Fruit fly (Drosophila melanogaster): Measurements from ENCODE around the gene CG5004.

The CG5004 gene

DNA sequence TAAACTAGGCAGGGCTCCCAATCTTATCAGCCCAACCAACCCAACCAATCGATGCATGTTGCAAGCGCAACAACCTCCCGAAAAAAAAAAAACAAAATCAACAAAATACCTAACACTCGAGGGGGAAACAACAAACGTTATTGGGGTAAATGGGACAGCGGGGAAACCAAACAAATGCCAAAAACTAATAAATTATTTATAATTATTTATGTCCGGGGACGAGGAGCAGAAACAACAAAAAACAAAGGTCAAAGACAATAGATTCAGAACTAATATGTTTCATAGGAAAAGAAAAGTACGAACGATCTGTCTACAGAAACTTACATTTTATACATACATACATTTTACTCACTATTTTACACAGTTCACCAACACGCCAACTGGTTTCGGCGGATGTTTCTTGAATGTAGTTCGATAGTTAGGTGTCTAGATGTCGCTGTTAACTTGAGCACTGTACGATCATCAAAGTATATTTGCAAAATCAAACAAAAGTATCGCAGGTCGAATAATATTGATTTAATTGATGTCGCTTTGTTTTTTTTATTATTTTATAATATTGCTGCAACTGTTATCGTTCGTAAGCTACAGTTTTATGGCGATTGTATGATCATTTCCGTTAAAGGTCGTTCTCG is 68.3 kb downstream of the CG5004 start (continued):
- TF ChIP-seq CG11762 (GFP tag; optimal IDR thresholded peaks at IDR 0.05; ENCODE audit: insufficient read depth), result no peak
- no peak for TF ChIP-seq Lpt (GFP tag; optimal IDR thresholded peaks at IDR 0.05)
- TF ChIP-seq CG9139 (GFP tag; optimal IDR thresholded peaks at IDR 0.05), result no peak
- no peak for TF ChIP-seq ss (GFP tag; optimal IDR thresholded peaks at IDR 0.05)
- no peak for TF ChIP-seq spab (GFP tag; optimal IDR thresholded peaks at IDR 0.05)
- peak; percentile 9 for TF ChIP-seq CG10631 (GFP tag; optimal IDR thresholded peaks at IDR 0.05)
- peak; percentile 14 for TF ChIP-seq Sox14 (GFP tag; optimal IDR thresholded peaks at IDR 0.05)
- TF ChIP-seq Ets96B (tag; optimal IDR thresholded peaks at IDR 0.05), result no peak
- TF ChIP-seq esn (GFP tag; optimal IDR thresholded peaks at IDR 0.05), result peak; percentile 23
- TF ChIP-seq net (GFP tag; optimal IDR thresholded peaks at IDR 0.05), result no peak
- TF ChIP-seq acj6 (GFP tag; optimal IDR thresholded peaks at IDR 0.05), result peak; percentile 28
- TF ChIP-seq Sox15 (GFP tag; optimal IDR thresholded peaks at IDR 0.05), result no peak
- no peak for TF ChIP-seq CG3919 (GFP tag; optimal IDR thresholded peaks at IDR 0.05)
- TF ChIP-seq CG6276 (GFP tag; optimal IDR thresholded peaks at IDR 0.05), result no peak
- no peak for TF ChIP-seq salr (GFP tag; optimal IDR thresholded peaks at IDR 0.05)
- no peak for TF ChIP-seq vri (GFP tag; optimal IDR thresholded peaks at IDR 0.05)
- TF ChIP-seq CG8632 (GFP tag; optimal IDR thresholded peaks at IDR 0.05), result no peak
- TF ChIP-seq CG34406 (GFP tag; optimal IDR thresholded peaks at IDR 0.05), result no peak
- no peak for TF ChIP-seq Eip93F (GFP tag; optimal IDR thresholded peaks at IDR 0.05)
- TF ChIP-seq CG11902 (GFP tag; optimal IDR thresholded peaks at IDR 0.05), result no peak
- TF ChIP-seq CG31627 (GFP tag; optimal IDR thresholded peaks at IDR 0.05), result peak; percentile 37
- TF ChIP-seq CG11294 (GFP tag; IDR thresholded peaks at IDR 0.05), result no peak
- no peak for TF ChIP-seq CG16779 (tag; optimal IDR thresholded peaks at IDR 0.05)
- no peak for TF ChIP-seq Eip75B (GFP tag; optimal IDR thresholded peaks at IDR 0.05)
- TF ChIP-seq CG7368 (GFP tag; optimal IDR thresholded peaks at IDR 0.05), result no peak
- TF ChIP-seq dac (GFP tag; optimal IDR thresholded peaks at IDR 0.05), result no peak
- peak; percentile 41 for TF ChIP-seq cyc (GFP tag; optimal IDR thresholded peaks at IDR 0.05)
- TF ChIP-seq Sox102F (GFP tag; optimal IDR thresholded peaks at IDR 0.05), result no peak
- TF ChIP-seq topi (GFP tag; optimal IDR thresholded peaks at IDR 0.05), result peak; percentile 14
- TF ChIP-seq CG6808 (GFP tag; optimal IDR thresholded peaks at IDR 0.05), result no peak

DNA sequence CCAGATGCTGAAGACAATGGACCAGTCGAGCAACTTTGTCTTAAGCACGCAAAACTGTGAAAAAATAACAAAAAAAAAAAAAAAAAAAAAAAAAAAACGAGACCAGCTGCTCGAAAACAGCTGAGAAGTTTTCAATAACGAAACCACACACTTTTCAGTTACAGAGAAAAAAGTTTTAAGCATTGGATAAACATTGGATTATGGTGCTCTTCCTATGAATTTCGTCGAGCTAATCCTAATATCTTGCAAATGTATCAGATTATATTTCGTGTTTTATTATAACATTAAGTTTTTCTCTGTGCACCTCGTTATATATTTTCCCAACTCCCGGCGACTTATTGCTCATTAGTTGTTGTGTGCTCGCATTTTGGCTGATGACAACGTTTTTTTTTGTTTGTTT is 69.2 kb downstream of the CG5004 start:
- TF ChIP-seq cyc (GFP tag; optimal IDR thresholded peaks at IDR 0.05) (peak; percentile 48), fd85E (GFP tag; optimal IDR thresholded peaks at IDR 0.05) (no peak), CG3919 (GFP tag; optimal IDR thresholded peaks at IDR 0.05) (peak; percentile 22), Blimp-1 (GFP tag; optimal IDR thresholded peaks at IDR 0.05) (no peak), Sox14 (GFP tag; optimal IDR thresholded peaks at IDR 0.05) (peak; percentile 35), achi (GFP tag; optimal IDR thresholded peaks at IDR 0.05) (peak; percentile 37), topi (GFP tag; optimal IDR thresholded peaks at IDR 0.05) (peak; percentile 69), CG11294 (GFP tag; IDR thresholded peaks at IDR 0.05) (0 out of 2 replicates have a peak, but pooled peaks have one; percentile 16), CG15336 (GFP tag; IDR thresholded peaks at IDR 0.05) (peak; percentile 79), Eip75B (GFP tag; optimal IDR thresholded peaks at IDR 0.05) (peak; percentile 10), CG8119 (GFP tag; IDR thresholded peaks at IDR 0.05) (peak; percentile 73), CG31627 (GFP tag; optimal IDR thresholded peaks at IDR 0.05) (peak; percentile 15), vri (GFP tag; optimal IDR thresholded peaks at IDR 0.05) (no peak), Gug (GFP tag; IDR thresholded peaks at IDR 0.05) (0 out of 2 replicates have a peak, but pooled peaks have one; percentile 32), salr (GFP tag; optimal IDR thresholded peaks at IDR 0.05) (peak in 1 of 2 experiments; percentile 24), eg (GFP tag; IDR thresholded peaks at IDR 0.05) (peak; percentile 70), CG8632 (GFP tag; optimal IDR thresholded peaks at IDR 0.05) (no peak), Lpt (GFP tag; optimal IDR thresholded peaks at IDR 0.05) (peak; percentile 66), Met (GFP tag; optimal IDR thresholded peaks at IDR 0.05) (peak; percentile 32), CG4318 (GFP tag; optimal IDR thresholded peaks at IDR 0.05) (peak; percentile 37), pdm3 (GFP tag; optimal IDR thresholded peaks at IDR 0.05) (peak; percentile 49), net (GFP tag; optimal IDR thresholded peaks at IDR 0.05) (peak; percentile 58), CG10669 (GFP tag; optimal IDR thresholded peaks at IDR 0.05) (no peak), CG3032 (tag; optimal IDR thresholded peaks at IDR 0.05) (no peak), Eip78C (GFP tag) (peak; percentile 50), acj6 (GFP tag; optimal IDR thresholded peaks at IDR 0.05) (peak; percentile 12), Hr39 (GFP tag; optimal IDR thresholded peaks at IDR 0.05) (peak; percentile 25), ss (GFP tag; optimal IDR thresholded peaks at IDR 0.05) (peak in 1 of 2 experiments; percentile 5), CG7368 (GFP tag; optimal IDR thresholded peaks at IDR 0.05) (no peak), CG6163 (GFP tag; IDR thresholded peaks at IDR 0.05) (peak; percentile 74), CG34406 (GFP tag; optimal IDR thresholded peaks at IDR 0.05) (peak; percentile 1), CG6276 (GFP tag; optimal IDR thresholded peaks at IDR 0.05) (peak; percentile 22), Eip93F (GFP tag; optimal IDR thresholded peaks at IDR 0.05) (no peak), CG10631 (GFP tag; optimal IDR thresholded peaks at IDR 0.05) (peak; percentile 31), Hr38 (GFP tag; optimal IDR thresholded peaks at IDR 0.05) (no peak), CG6808 (GFP tag; optimal IDR thresholded peaks at IDR 0.05) (no peak), svp (GFP tag) (peak; percentile 46)

Data from whole organism, prepupa.